Worm (Caenorhabditis elegans) whole organism, L4 larva: ENCODE data around the gene nspd-4.
"Not testable (repeated sequence)": the region's sequence is repeated elsewhere in the genome, so short reads cannot be mapped to it uniquely, and the experiment has no call there.

ENCODE experiments used
- D1046.2 ChIP-seq: fragments of 200-800 bp; sonication (Bioruptor generic); IDR thresholded peaks from 2 replicates; pipeline ENCODE4 v1.3.6; 2022; ENCODE audit warnings: missing genetic modification characterization, missing compliant biosample characterization
- F10B5.3 ChIP-seq: sonication (generic microtip); optimal IDR thresholded peaks from 2 replicates; lab custom pipeline; 2016; ENCODE audit warnings: mild to moderate bottlenecking, missing genetic modification characterization, missing compliant biosample characterization
- F44E2.7 ChIP-seq: fragments of 200-800 bp; sonication (Bioruptor generic); IDR thresholded peaks from 2 replicates; pipeline ENCODE4 v2.1.2; 2022; ENCODE audit warnings: missing genetic modification characterization, missing compliant biosample characterization
- T20F7.1 ChIP-seq: fragments of 200-800 bp; sonication (Bioruptor generic); optimal IDR thresholded peaks from 2 replicates; lab custom pipeline; 2018; ENCODE audit warnings: mild to moderate bottlenecking, missing genetic modification characterization, missing compliant biosample characterization
- T26A8.4 ChIP-seq: fragments of 200-800 bp; sonication (Bioruptor generic); IDR thresholded peaks from 2 replicates; pipeline ENCODE4 v1.3.6; 2022; ENCODE audit warnings: missing genetic modification characterization, missing compliant biosample characterization
- ZK337.2 ChIP-seq: fragments of 200-800 bp; sonication (Bioruptor generic); IDR thresholded peaks from 2 replicates; pipeline ENCODE4 v1.3.6; 2022; ENCODE audit warnings: missing genetic modification reagents, missing genetic modification characterization, missing compliant biosample characterization
- aly-2 ChIP-seq: sonication (generic microtip); optimal IDR thresholded peaks from 2 replicates; lab custom pipeline; 2018; ENCODE audit warnings: missing biosample characterization, missing genetic modification characterization
- ceh-32 ChIP-seq: sonication (generic microtip); optimal IDR thresholded peaks from 2 replicates; lab custom pipeline; 2016; ENCODE audit warnings: mild to moderate bottlenecking, missing genetic modification characterization, missing compliant biosample characterization; ENCODE audit not compliant: poor library complexity
- ceh-44 ChIP-seq: fragments of 200-800 bp; sonication (Bioruptor generic); IDR thresholded peaks from 2 replicates; pipeline ENCODE4 v1.3.6; 2022; ENCODE audit warnings: missing genetic modification reagents, missing genetic modification characterization, missing compliant biosample characterization
- cey-2 ChIP-seq: sonication (generic microtip); optimal IDR thresholded peaks from 3 replicates; lab custom pipeline; 2017; ENCODE audit warnings: missing genetic modification characterization, mild to moderate bottlenecking, missing compliant biosample characterization, antibody characterized with exemption, borderline replicate concordance; ENCODE audit not compliant: insufficient read depth
- dmd-8 ChIP-seq: fragments of 200-800 bp; sonication (Bioruptor generic); IDR thresholded peaks from 2 replicates; pipeline ENCODE4 v1.3.6; 2022; ENCODE audit warnings: missing genetic modification characterization, missing compliant biosample characterization
- dmd-9 ChIP-seq: fragments of 200-800 bp; sonication (Bioruptor generic); IDR thresholded peaks from 2 replicates; pipeline ENCODE4 v1.3.6; 2022; ENCODE audit warnings: missing genetic modification reagents, missing genetic modification characterization, missing compliant biosample characterization
- dpl-1 ChIP-seq: fragments of 150-350 bp; optimal IDR thresholded peaks from 2 replicates; lab custom pipeline; 2014; ENCODE audit warnings: missing biosample characterization, missing genetic modification reagents, missing genetic modification characterization
- dve-1 ChIP-seq: sonication (generic microtip); optimal IDR thresholded peaks from 2 replicates; lab custom pipeline; 2017; ENCODE audit warnings: antibody characterized with exemption, mild to moderate bottlenecking, missing genetic modification characterization, missing compliant biosample characterization; ENCODE audit not compliant: insufficient read depth
- hlh-11 ChIP-seq: fragments of 200-800 bp; sonication (Bioruptor generic); optimal IDR thresholded peaks from 2 replicates; lab custom pipeline; 2018; ENCODE audit warnings: mild to moderate bottlenecking, missing genetic modification characterization, missing compliant biosample characterization
- lim-7 ChIP-seq: fragments of 200-800 bp; sonication (Bioruptor generic); IDR thresholded peaks from 2 replicates; pipeline ENCODE4 v1.3.6; 2022; ENCODE audit warnings: missing genetic modification characterization, missing compliant biosample characterization
- lin-15B ChIP-seq: fragments of 150-350 bp; sonication (generic microtip); optimal IDR thresholded peaks from 3 replicates; lab custom pipeline; 2014; ENCODE audit warnings: missing biosample characterization, missing genetic modification characterization
- lin-29 ChIP-seq: fragments of 200-800 bp; sonication (Bioruptor generic); IDR thresholded peaks from 2 replicates; pipeline ENCODE4 v1.3.6; 2022; ENCODE audit warnings: missing genetic modification reagents, missing genetic modification characterization, missing compliant biosample characterization
- lin-38 ChIP-seq: fragments of 200-800 bp; sonication (Bioruptor generic); IDR thresholded peaks from 2 replicates; pipeline ENCODE4 v1.3.6; 2022; ENCODE audit warnings: missing genetic modification reagents, missing genetic modification characterization, missing compliant biosample characterization
- lin-39 ChIP-seq: fragments of 150-350 bp; optimal IDR thresholded peaks from 2 replicates; lab custom pipeline; 2014; ENCODE audit warnings: missing biosample characterization, missing genetic modification reagents, missing genetic modification characterization
- lir-3 ChIP-seq: sonication (generic microtip); optimal IDR thresholded peaks from 2 replicates; lab custom pipeline; 2016; ENCODE audit warnings: mild to moderate bottlenecking, missing genetic modification characterization, missing compliant biosample characterization
- madf-5 ChIP-seq, 2 experiments: fragments of 200-800 bp; sonication (Bioruptor generic); IDR thresholded peaks; 2 replicates each; pipeline ENCODE4 v1.3.6; 2022; ENCODE audit warnings: missing compliant biosample characterization in 2 of 2, missing genetic modification characterization in 2 of 2
- mxl-3 ChIP-seq: fragments of 200-800 bp; sonication (Bioruptor generic); optimal IDR thresholded peaks from 2 replicates; lab custom pipeline; 2018; ENCODE audit warnings: mild to moderate bottlenecking, missing genetic modification characterization, missing compliant biosample characterization
- nhr-102 ChIP-seq: sonication (generic microtip); optimal IDR thresholded peaks from 2 replicates; lab custom pipeline; 2016; ENCODE audit warnings: mild to moderate bottlenecking, missing genetic modification characterization, moderate library complexity, missing compliant biosample characterization
- nhr-111 ChIP-seq: fragments of 200-800 bp; sonication (Bioruptor generic); optimal IDR thresholded peaks from 2 replicates; lab custom pipeline; 2018; ENCODE audit warnings: mild to moderate bottlenecking, missing genetic modification characterization, missing compliant biosample characterization
- nhr-237 ChIP-seq: sonication (generic microtip); optimal IDR thresholded peaks from 2 replicates; lab custom pipeline; 2017; ENCODE audit warnings: missing biosample characterization, missing genetic modification characterization
- nhr-28 ChIP-seq: fragments of 150-350 bp; optimal IDR thresholded peaks from 2 replicates; lab custom pipeline; 2014; ENCODE audit warnings: missing biosample characterization, missing genetic modification characterization
- nhr-41 ChIP-seq: fragments of 200-800 bp; sonication (Bioruptor generic); IDR thresholded peaks from 2 replicates; pipeline ENCODE4 v1.3.6; 2022; ENCODE audit warnings: missing genetic modification reagents, missing genetic modification characterization, missing compliant biosample characterization
- nhr-48 ChIP-seq: sonication (generic microtip); optimal IDR thresholded peaks from 2 replicates; lab custom pipeline; 2016; ENCODE audit warnings: mild to moderate bottlenecking, missing genetic modification characterization, missing compliant biosample characterization
- nhr-76 ChIP-seq: fragments of 150-350 bp; optimal IDR thresholded peaks from 2 replicates; lab custom pipeline; 2014; ENCODE audit warnings: missing biosample characterization, missing genetic modification characterization
- pqm-1 ChIP-seq: sonication (generic microtip); optimal IDR thresholded peaks from 2 replicates; lab custom pipeline; 2017; ENCODE audit warnings: missing biosample characterization, missing genetic modification characterization
- rbr-2 ChIP-seq: sonication (generic microtip); optimal IDR thresholded peaks from 2 replicates; lab custom pipeline; 2016; ENCODE audit warnings: missing genotype, missing genetic modification characterization, missing compliant biosample characterization
- saeg-2 ChIP-seq: fragments of 200-800 bp; sonication (Bioruptor generic); IDR thresholded peaks from 2 replicates; pipeline ENCODE4 v1.3.6; 2022; ENCODE audit warnings: missing genetic modification reagents, missing genetic modification characterization, missing compliant biosample characterization
- set-16 ChIP-seq: fragments of 200-800 bp; sonication (Bioruptor generic); IDR thresholded peaks from 2 replicates; pipeline ENCODE4 v1.3.6; 2022; ENCODE audit warnings: missing genetic modification reagents, missing genetic modification characterization, missing compliant biosample characterization
- spr-3 ChIP-seq: fragments of 200-800 bp; sonication (Bioruptor generic); optimal IDR thresholded peaks from 2 replicates; lab custom pipeline; 2018; ENCODE audit warnings: mild to moderate bottlenecking, missing genetic modification characterization, missing compliant biosample characterization
- tag-97 ChIP-seq: fragments of 200-800 bp; sonication (Bioruptor generic); IDR thresholded peaks from 2 replicates; pipeline ENCODE4 v1.3.6; 2022; ENCODE audit warnings: missing genetic modification characterization, missing compliant biosample characterization
- unc-62 ChIP-seq, 3 experiments: fragments of 150-350 bp in 1 of 3; sonication (generic microtip); optimal IDR thresholded peaks in 2 of 3; peaks in 1 of 3; 1 replicate in 1 of 3; 2 replicates in 2 of 3; lab custom pipeline; 2014 to 2017; ENCODE audit warnings: missing biosample characterization in 3 of 3, missing genetic modification characterization in 3 of 3, missing genetic modification reagents in 3 of 3, missing genotype in 1 of 3
- vab-7 ChIP-seq: fragments of 200-800 bp; sonication (Bioruptor generic); IDR thresholded peaks from 2 replicates; pipeline ENCODE4 v1.3.6; 2022; ENCODE audit warnings: missing genetic modification reagents, missing genetic modification characterization, missing compliant biosample characterization
- zfp-2 ChIP-seq: sonication (generic microtip); optimal IDR thresholded peaks from 2 replicates; lab custom pipeline; 2016; ENCODE audit warnings: mild to moderate bottlenecking, missing genetic modification characterization, missing compliant biosample characterization
- ztf-11 ChIP-seq: fragments of 150-350 bp; optimal IDR thresholded peaks from 2 replicates; lab custom pipeline; 2014; ENCODE audit warnings: missing biosample characterization, missing genetic modification characterization
- ztf-7 ChIP-seq: fragments of 150-350 bp; optimal IDR thresholded peaks from 2 replicates; lab custom pipeline; 2014; ENCODE audit warnings: missing biosample characterization, missing genetic modification characterization

Gene nspd-4

DNA sequence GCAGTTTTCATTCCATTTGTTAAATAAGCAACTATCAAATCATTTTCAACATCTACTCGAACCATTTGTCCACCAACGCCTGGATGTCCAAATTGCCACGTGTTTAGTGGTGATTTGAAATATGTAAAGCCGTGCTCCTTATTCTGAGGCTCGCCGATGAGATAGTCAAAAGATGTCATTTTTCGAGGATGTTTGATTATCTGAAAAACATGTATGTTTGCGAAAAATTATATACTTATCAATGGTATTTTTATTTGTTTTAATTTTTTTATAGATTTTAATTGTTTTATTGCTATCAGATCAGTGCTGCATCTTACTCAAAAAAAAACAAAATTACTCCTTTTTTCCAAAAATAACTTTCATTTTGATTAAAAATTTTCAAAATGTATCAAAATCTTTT is 23.6 kb upstream of the nspd-4 start:
- TF ChIP-seq lir-3 (tag; lab: Kevin White, UChicago): no peak
- TF ChIP-seq unc-62 (GFP tag; optimal IDR thresholded peaks at IDR 0.05 in 1 of 2; lab: Kevin White, UChicago): peak in 1 of 2 experiments; percentile 94
- no peak for TF ChIP-seq unc-62 (tag; optimal IDR thresholded peaks at IDR 0.05; lab: Kevin White, UChicago)

DNA sequence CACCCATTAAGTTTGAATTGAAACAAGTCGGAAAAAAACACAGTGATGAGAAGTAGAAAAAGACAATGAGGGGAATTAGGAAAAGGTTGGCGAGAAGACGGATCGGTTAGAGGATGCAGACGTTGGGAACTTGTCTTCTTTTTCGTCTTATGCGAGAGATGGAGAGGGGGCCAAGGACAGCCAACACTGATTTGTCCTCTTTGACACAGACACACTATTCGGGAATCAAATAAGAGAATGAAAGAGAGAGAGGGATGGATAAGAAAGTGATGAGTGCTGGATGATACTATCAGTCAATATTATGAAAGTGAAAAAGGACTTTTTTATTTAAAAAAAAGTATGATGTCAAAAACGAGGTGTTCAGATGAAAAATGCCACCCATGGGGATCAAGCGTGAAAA is 20.7 kb upstream of the nspd-4 start, which contains the start of gene lact-5:
Gene lact-5 (minus strand): TSS at position 1 of the 400 bp plus-strand sequence.
- no peak for TF ChIP-seq set-16 (GFP tag; lab: Robert Waterston, UW)
- peak; percentile 64 for TF ChIP-seq nhr-28 (tag; lab: Kevin White, UChicago)
- TF ChIP-seq pqm-1 (tag; lab: Kevin White, UChicago): no peak
- TF ChIP-seq hlh-11: no peak
- no peak for TF ChIP-seq lim-7 (GFP tag; lab: Robert Waterston, UW)
- TF ChIP-seq nhr-48: peak; percentile 46
- TF ChIP-seq madf-5 (GFP tag; IDR thresholded peaks at IDR 0.05; lab: Robert Waterston, UW): no peak
- no peak for TF ChIP-seq cey-2 (tag; lab: Kevin White, UChicago)
- no peak for TF ChIP-seq dve-1
- no peak for TF ChIP-seq ZK337.2 (GFP tag; lab: Robert Waterston, UW)
- no peak for TF ChIP-seq aly-2 (tag; lab: Kevin White, UChicago)
- TF ChIP-seq mxl-3 (GFP tag; lab: Kevin White, UChicago): peak; percentile 22
- TF ChIP-seq, all 104 proteins: peak for 3

DNA sequence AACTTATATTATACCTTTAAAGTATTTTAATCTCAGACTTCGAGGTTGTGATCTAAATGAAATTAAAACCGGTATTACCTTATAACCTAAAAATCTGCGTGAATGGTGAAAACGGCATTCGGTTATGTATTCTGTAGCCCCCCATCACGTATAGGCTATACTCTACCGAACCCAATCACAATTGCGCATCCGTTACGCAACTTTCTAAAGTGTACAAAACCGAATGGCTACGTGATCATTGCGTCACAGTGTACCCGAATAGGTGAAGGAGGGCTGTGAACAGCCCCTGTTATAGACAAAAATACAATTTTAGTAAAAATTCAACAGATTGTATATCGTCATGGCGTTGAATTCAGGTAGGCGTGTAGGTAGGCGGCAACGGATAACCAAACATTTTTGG is 19.8 kb upstream of the nspd-4 start:
- no peak for TF ChIP-seq dmd-8 (GFP tag; lab: Robert Waterston, UW)
- TF ChIP-seq dmd-9 (GFP tag; lab: Robert Waterston, UW): no peak
- TF ChIP-seq nhr-28 (tag; lab: Kevin White, UChicago): peak; percentile 87
- TF ChIP-seq F44E2.7: no peak
- TF ChIP-seq ztf-7 (tag; lab: Kevin White, UChicago): no peak
- no peak for TF ChIP-seq D1046.2 (GFP tag; lab: Robert Waterston, UW)
- no peak for TF ChIP-seq spr-3 (GFP tag; lab: Kevin White, UChicago)
- no peak for TF ChIP-seq nhr-48
- no peak for TF ChIP-seq nhr-237

DNA sequence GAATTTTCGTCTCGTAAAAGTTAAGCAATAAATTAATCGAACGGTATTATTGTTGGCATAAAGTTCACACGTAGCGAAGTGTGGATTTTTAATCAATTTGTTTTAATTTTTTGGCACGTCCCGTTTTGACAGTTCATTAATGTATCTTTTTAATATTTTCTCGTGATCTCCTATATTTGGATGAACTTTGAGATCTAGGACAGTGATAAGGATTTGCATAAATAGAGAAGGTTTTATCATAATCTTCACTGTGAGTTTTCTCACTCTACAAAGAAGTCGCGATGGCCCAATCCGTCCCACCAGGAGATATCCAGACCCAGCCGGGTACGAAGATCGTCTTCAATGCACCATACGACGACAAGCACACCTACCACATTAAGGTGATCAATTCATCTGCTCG is 17.3 kb upstream of the nspd-4 start, which contains the start of the genes C33F10.8 and msp-40:
Gene C33F10.8 (minus strand): TSS at position 101 of the 400 bp plus-strand sequence.
Gene msp-40 (plus strand): TSS at position 282 of the 400 bp plus-strand sequence.
- not testable (repeated sequence) for TF ChIP-seq lin-15B (tag; lab: Kevin White, UChicago); lin-29 (GFP tag; lab: Robert Waterston, UW); ztf-11 (tag; lab: Kevin White, UChicago)

DNA sequence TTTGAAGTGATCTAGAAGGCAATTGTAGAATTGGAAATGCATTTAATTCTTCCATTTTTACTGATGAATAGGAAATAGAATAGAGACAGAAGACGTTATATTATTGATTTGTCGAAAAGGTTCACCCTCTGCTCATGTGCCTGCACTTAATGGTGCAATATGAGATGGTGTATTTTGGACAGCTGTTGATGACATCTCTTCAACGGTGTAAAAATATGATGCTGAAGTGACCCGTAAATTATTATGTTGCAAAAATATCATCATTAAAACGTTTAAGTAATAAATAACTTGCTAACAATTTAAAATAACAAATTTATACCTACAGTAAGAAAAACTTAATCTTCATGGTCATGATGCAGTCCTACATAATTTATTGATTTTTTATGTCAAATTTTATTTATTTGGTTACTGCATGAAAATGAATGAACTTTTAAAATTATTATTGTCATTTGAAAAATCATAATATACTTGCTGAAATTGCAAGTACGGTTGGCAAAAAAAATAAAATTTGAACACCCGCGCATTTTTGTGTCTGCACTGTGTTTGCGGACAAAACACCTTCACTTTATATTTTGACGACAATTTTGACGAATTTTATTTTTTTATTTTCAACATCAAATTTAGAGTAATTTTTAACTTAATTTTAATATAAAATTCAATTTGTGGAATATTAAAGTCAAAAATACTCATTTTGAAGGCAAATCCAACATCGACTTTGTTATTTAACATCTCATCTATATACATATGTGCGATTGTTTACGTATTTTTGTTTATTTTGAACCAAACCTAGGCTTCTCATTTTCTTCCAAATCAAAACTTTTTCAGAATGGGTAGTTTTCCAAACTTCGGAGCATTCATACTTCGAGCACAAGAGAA is 14.4 kb upstream of the nspd-4 start, which contains the start of the genes fbxb-88 and tbck-1:
Gene fbxb-88 (minus strand): TSS at position 151 of the 876 bp plus-strand sequence.
Gene tbck-1 (plus strand): TSS at position 826 of the 876 bp plus-strand sequence.
- TF ChIP-seq ceh-32 (tag; lab: Kevin White, UChicago) (no peak), saeg-2 (GFP tag; lab: Robert Waterston, UW) (no peak), spr-3 (GFP tag; lab: Kevin White, UChicago) (no peak), nhr-102 (tag; lab: Kevin White, UChicago) (no peak), T26A8.4 (GFP tag; lab: Robert Waterston, UW) (no peak), tag-97 (no peak), F10B5.3 (tag; lab: Kevin White, UChicago) (no peak), dpl-1 (peak; percentile 96), vab-7 (GFP tag; lab: Robert Waterston, UW) (no peak), ceh-44 (no peak), hlh-11 (no peak), lin-29 (GFP tag; lab: Robert Waterston, UW) (no peak), nhr-41 (GFP tag; lab: Robert Waterston, UW) (no peak), unc-62 (GFP tag; optimal IDR thresholded peaks at IDR 0.05 in 1 of 2; lab: Kevin White, UChicago) (no peak), unc-62 (tag; optimal IDR thresholded peaks at IDR 0.05; lab: Kevin White, UChicago) (no peak), zfp-2 (tag; lab: Kevin White, UChicago) (no peak), nhr-76 (tag; lab: Kevin White, UChicago) (no peak), lin-39 (tag; lab: Kevin White, UChicago) (no peak), lin-38 (GFP tag; lab: Robert Waterston, UW) (no peak), nhr-111 (GFP tag; lab: Kevin White, UChicago) (no peak), rbr-2 (peak; percentile 38), T20F7.1 (peak; percentile 58)
